Worm (Caenorhabditis elegans): ENCODE measurements around the gene C27F2.10.

DNA sequence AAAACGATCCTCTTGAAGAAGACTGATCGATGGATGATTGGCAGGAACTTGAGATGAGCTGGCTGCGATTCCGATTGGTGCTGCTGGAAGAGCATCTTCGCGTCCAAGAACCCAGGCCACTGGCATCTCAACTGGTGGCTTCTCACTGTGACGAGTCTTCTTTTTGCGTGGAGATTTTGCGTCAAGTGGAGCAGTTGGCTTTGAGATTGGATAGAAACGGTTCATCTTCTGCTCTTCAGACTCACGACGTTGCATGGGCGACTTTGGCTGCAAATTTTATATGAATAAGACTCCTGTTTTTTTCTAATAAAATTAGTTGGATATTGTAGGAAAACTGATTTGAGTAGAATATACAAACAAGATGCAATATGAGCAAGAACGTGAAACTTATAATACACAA, 24.0 kb upstream of the C27F2.10 start:
- TF ChIP-seq egl-44 (GFP tag; IDR thresholded peaks at IDR 0.05) (no peak), hmg-1.2 (GFP tag; IDR thresholded peaks at IDR 0.05) (no peak), aptf-2 (GFP tag; conservative IDR thresholded peaks at IDR 0.05) (no peak), unc-130 (GFP tag; optimal IDR thresholded peaks at IDR 0.05) (no peak), rcor-1 (GFP tag; IDR thresholded peaks at IDR 0.05) (no peak), snpc-1.1 (tag; optimal IDR thresholded peaks at IDR 0.05; ENCODE audit: insufficient read depth) (no peak), pbrm-1 (GFP tag; IDR thresholded peaks at IDR 0.05) (no peak), F23B12.7 (tag; optimal IDR thresholded peaks at IDR 0.05; ENCODE audit: insufficient read depth) (no peak), tbp1 (GFP tag; optimal IDR thresholded peaks at IDR 0.05) (no peak), Y67H2A.10 (GFP tag; conservative IDR thresholded peaks at IDR 0.05) (no peak)
